Worm (Caenorhabditis elegans) whole organism, midembryonic: ENCODE data around the gene fbl-1.

Experiments
- cog-1 ChIP-seq: sonication (generic microtip); optimal IDR thresholded peaks from 2 replicates; lab custom pipeline; 2016; ENCODE audit warnings: missing genetic modification characterization, missing compliant biosample characterization
- klf-2 ChIP-seq: fragments of 200-800 bp; sonication (Bioruptor generic); conservative IDR thresholded peaks from 2 replicates; pipeline ENCODE4 v1.3.6; 2022; ENCODE audit warnings: missing genetic modification reagents, missing genetic modification characterization, missing compliant biosample characterization
- med-1 ChIP-seq: sonication (generic microtip); optimal IDR thresholded peaks from 2 replicates; lab custom pipeline; 2017; ENCODE audit warnings: missing genetic modification characterization, mild to moderate bottlenecking, missing compliant biosample characterization, antibody characterized with exemption, missing genetic modification reagents; ENCODE audit not compliant: insufficient read depth
- tab-1 ChIP-seq: fragments of 200-800 bp; sonication (Bioruptor generic); IDR thresholded peaks from 2 replicates; pipeline ENCODE4 v1.3.6; 2022; ENCODE audit warnings: missing genetic modification characterization, missing compliant biosample characterization
- ztf-29 ChIP-seq: fragments of 200-800 bp; sonication (Bioruptor generic); IDR thresholded peaks from 2 replicates; pipeline ENCODE4 v1.3.6; 2022; ENCODE audit warnings: missing genetic modification reagents, missing genetic modification characterization, missing compliant biosample characterization

- TF ChIP-seq med-1 (no peak), ztf-29 (no peak), klf-2 (GFP tag; lab: Robert Waterston, UW) (no peak), cog-1 (no peak), tab-1 (GFP tag; lab: Robert Waterston, UW) (no peak)
Observed at ce11 chrIV:9513360-9513777, 27.2 kb upstream of the fbl-1 start.
